Fruit fly (Drosophila melanogaster): Measurements from ENCODE around the gene CG10026.

Gene CG10026

DNA sequence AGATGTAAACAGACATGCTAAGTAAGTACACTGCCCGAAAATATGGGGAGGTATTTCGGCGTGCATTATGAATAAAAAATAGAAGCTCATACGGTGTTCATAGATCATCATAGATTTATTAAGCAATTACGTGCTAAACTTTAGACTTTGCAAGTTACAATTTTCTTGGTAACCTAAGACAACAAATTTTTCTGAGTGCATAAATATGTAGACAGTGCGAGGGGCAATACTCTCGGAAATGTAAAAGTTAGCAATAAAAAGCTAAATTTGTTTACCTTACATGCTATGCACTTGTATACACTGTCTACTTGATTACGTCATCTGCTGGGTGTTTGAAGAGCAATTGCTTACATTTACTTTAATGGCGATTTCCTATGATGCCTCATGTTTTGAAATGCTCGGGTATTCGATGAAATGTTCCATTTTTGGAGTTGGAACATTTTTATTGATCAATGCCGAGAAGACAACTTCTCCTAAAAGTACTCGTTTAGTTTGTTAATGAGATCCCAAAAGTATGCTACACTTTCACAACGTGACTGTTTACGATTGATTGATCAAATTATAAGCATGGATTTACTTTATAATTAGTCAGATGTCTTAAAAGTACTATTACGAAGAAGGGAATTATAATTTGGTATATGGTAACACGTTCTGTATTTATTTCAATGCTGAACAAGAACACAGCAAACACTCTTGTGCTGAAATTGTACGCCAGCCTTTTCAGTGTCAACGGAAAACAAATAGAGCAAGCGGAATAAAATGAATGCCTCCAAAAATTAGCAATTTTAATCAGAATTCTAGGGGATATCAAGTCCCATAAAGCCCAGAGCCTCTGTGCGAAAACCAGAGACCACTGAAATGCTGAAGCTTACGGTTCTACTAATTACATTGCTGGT is 37.2 kb upstream of the CG10026 start, which contains the start of gene Lectin-galC1:
Gene Lectin-galC1 (plus strand): TSS at position 846 of the 896 bp plus-strand sequence.
- TF ChIP-seq CG6808 (GFP tag; optimal IDR thresholded peaks at IDR 0.05) (no peak), Met (GFP tag; optimal IDR thresholded peaks at IDR 0.05) (no peak), spab (GFP tag; optimal IDR thresholded peaks at IDR 0.05) (no peak), Hr4 (GFP tag; optimal IDR thresholded peaks at IDR 0.05) (peak; percentile 80), CG11294 (GFP tag; IDR thresholded peaks at IDR 0.05) (peak; percentile 84), dac (GFP tag; optimal IDR thresholded peaks at IDR 0.05) (peak; percentile 32), CG3919 (GFP tag; optimal IDR thresholded peaks at IDR 0.05) (peak; percentile 65), Gug (GFP tag; IDR thresholded peaks at IDR 0.05) (peak; percentile 66), CG8119 (GFP tag; IDR thresholded peaks at IDR 0.05) (peak; percentile 74; the same call in 2 of the 3 replicates), Eip75B (GFP tag; optimal IDR thresholded peaks at IDR 0.05) (peak; percentile 37), CG7368 (GFP tag; optimal IDR thresholded peaks at IDR 0.05) (no peak), Hr39 (GFP tag; optimal IDR thresholded peaks at IDR 0.05) (peak; percentile 28), achi (GFP tag; optimal IDR thresholded peaks at IDR 0.05) (peak; percentile 72), Sox102F (GFP tag; optimal IDR thresholded peaks at IDR 0.05) (no peak), CG3032 (tag; optimal IDR thresholded peaks at IDR 0.05) (no peak), OdsH (GFP tag; optimal IDR thresholded peaks at IDR 0.05) (peak; percentile 78), Sox15 (GFP tag; optimal IDR thresholded peaks at IDR 0.05) (no peak), CG11902 (GFP tag; optimal IDR thresholded peaks at IDR 0.05) (no peak), eg (GFP tag; IDR thresholded peaks at IDR 0.05) (peak; percentile 88; the same call in 2 of the 3 replicates), Sox14 (GFP tag; optimal IDR thresholded peaks at IDR 0.05) (peak; percentile 50), lz (GFP tag; optimal IDR thresholded peaks at IDR 0.05) (peak; percentile 30), Smox (GFP tag; optimal IDR thresholded peaks at IDR 0.05) (no peak), CG16779 (tag; optimal IDR thresholded peaks at IDR 0.05) (peak; percentile 42), topi (GFP tag; optimal IDR thresholded peaks at IDR 0.05) (peak; percentile 4), acj6 (GFP tag; optimal IDR thresholded peaks at IDR 0.05) (peak; percentile 49), net (GFP tag; optimal IDR thresholded peaks at IDR 0.05) (peak; percentile 75), esn (GFP tag; optimal IDR thresholded peaks at IDR 0.05) (peak; percentile 21), CG32006 (GFP tag; optimal IDR thresholded peaks at IDR 0.05) (peak; percentile 82), fkh (GFP tag; optimal IDR thresholded peaks at IDR 0.05) (peak; percentile 77), Ets21C (GFP tag; optimal IDR thresholded peaks at IDR 0.05) (no peak), CG8632 (GFP tag; optimal IDR thresholded peaks at IDR 0.05) (no peak), CG15336 (GFP tag; IDR thresholded peaks at IDR 0.05) (peak; percentile 85), pdm3 (GFP tag; optimal IDR thresholded peaks at IDR 0.05) (peak; percentile 61), fd59A (GFP tag; optimal IDR thresholded peaks at IDR 0.05) (no peak), CG10631 (GFP tag; optimal IDR thresholded peaks at IDR 0.05) (peak; percentile 33), CG6276 (GFP tag; optimal IDR thresholded peaks at IDR 0.05) (peak; percentile 61), CG34406 (GFP tag; optimal IDR thresholded peaks at IDR 0.05) (no peak), CG10669 (GFP tag; optimal IDR thresholded peaks at IDR 0.05) (peak; percentile 4), Lpt (GFP tag; optimal IDR thresholded peaks at IDR 0.05) (peak; percentile 66), CG1621 (tag; optimal IDR thresholded peaks at IDR 0.05) (no peak), cyc (GFP tag; optimal IDR thresholded peaks at IDR 0.05) (no peak), CG4318 (GFP tag; optimal IDR thresholded peaks at IDR 0.05) (peak; percentile 49), Eip78C (GFP tag) (peak; percentile 76), CG31627 (GFP tag; optimal IDR thresholded peaks at IDR 0.05) (peak; percentile 36), CG11762 (GFP tag; optimal IDR thresholded peaks at IDR 0.05; ENCODE audit: insufficient read depth) (peak; percentile 35), salr (GFP tag; optimal IDR thresholded peaks at IDR 0.05) (peak in 1 of 2 experiments; percentile 33), CG6792 (GFP tag; optimal IDR thresholded peaks at IDR 0.05) (peak; percentile 12), CG6163 (GFP tag; IDR thresholded peaks at IDR 0.05) (peak; percentile 79)
